Worm (Caenorhabditis elegans) whole organism, L4 larva: ENCODE measurements around the gene ttr-43.

Experiments
- Y5F2A.4 ChIP-seq: fragments of 200-800 bp; sonication (Bioruptor generic); optimal IDR thresholded peaks from 2 replicates; lab custom pipeline; 2018; ENCODE audit warnings: mild to moderate bottlenecking, missing genetic modification characterization, missing compliant biosample characterization
- ama-1 ChIP-seq: fragments of 150-350 bp; optimal IDR thresholded peaks from 2 replicates; lab custom pipeline; 2014; ENCODE audit warnings: inconsistent platforms, mixed read lengths
- dmd-8 ChIP-seq: fragments of 200-800 bp; sonication (Bioruptor generic); IDR thresholded peaks from 2 replicates; pipeline ENCODE4 v1.3.6; 2022; ENCODE audit warnings: missing genetic modification characterization, missing compliant biosample characterization
- dmd-9 ChIP-seq: fragments of 200-800 bp; sonication (Bioruptor generic); IDR thresholded peaks from 2 replicates; pipeline ENCODE4 v1.3.6; 2022; ENCODE audit warnings: missing genetic modification reagents, missing genetic modification characterization, missing compliant biosample characterization
- fos-1 ChIP-seq: fragments of 150-350 bp; optimal IDR thresholded peaks from 2 replicates; lab custom pipeline; 2014; ENCODE audit warnings: missing biosample characterization, missing genetic modification characterization
- lin-15B ChIP-seq: fragments of 150-350 bp; sonication (generic microtip); optimal IDR thresholded peaks from 3 replicates; lab custom pipeline; 2014; ENCODE audit warnings: missing biosample characterization, missing genetic modification characterization
- mdt-29 ChIP-seq: fragments of 200-800 bp; sonication (Bioruptor generic); IDR thresholded peaks from 2 replicates; pipeline ENCODE4 v1.3.6; 2022; ENCODE audit warnings: missing genetic modification reagents, missing genetic modification characterization, missing compliant biosample characterization
- nhr-6 ChIP-seq: fragments of 150-350 bp; optimal IDR thresholded peaks from 2 replicates; lab custom pipeline; 2014; ENCODE audit warnings: missing biosample characterization, missing genetic modification characterization
- nhr-77 ChIP-seq: fragments of 150-350 bp; optimal IDR thresholded peaks from 2 replicates; lab custom pipeline; 2014; ENCODE audit warnings: missing biosample characterization, missing genetic modification characterization
- snpc-4 ChIP-seq: fragments of 150-350 bp; optimal IDR thresholded peaks from 2 replicates; lab custom pipeline; 2014; ENCODE audit warnings: missing biosample characterization, missing genetic modification characterization
- unc-39 ChIP-seq: sonication (generic microtip); optimal IDR thresholded peaks from 2 replicates; lab custom pipeline; 2017; ENCODE audit warnings: missing biosample characterization, missing genetic modification characterization
- unc-62 ChIP-seq, 3 experiments: fragments of 150-350 bp in 1 of 3; sonication (generic microtip); optimal IDR thresholded peaks in 2 of 3; peaks in 1 of 3; 1 replicate in 1 of 3; 2 replicates in 2 of 3; lab custom pipeline; 2014 to 2017; ENCODE audit warnings: missing biosample characterization in 3 of 3, missing genetic modification characterization in 3 of 3, missing genetic modification reagents in 3 of 3, missing genotype in 1 of 3
- zag-1 ChIP-seq: fragments of 150-350 bp; optimal IDR thresholded peaks from 2 replicates; lab custom pipeline; 2014; ENCODE audit warnings: missing biosample characterization, missing genetic modification characterization

DNA sequence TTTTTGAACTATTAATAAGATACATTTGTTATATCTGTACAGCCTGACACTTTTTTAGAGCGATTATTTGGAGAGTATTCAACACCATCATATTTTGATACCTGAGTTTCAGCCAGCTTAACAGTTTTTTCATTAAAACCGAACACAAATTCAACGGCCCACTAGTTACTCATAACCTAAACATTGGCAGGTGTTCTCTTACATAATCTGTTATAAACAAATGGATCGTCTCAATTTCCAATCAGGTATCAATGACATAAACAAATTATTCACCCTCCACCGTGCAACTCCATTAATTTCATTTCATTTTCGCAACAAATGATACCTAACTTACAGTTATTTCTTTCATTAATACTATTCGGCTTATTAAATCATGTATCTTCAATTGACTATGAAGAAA is 20.5 kb upstream of the ttr-43 start, which contains the start of gene cubn-1:
- TF ChIP-seq snpc-4 (tag; lab: Kevin White, UChicago) (no peak), lin-15B (no peak), fos-1 (tag; lab: Kevin White, UChicago) (no peak), ama-1 (lab: Kevin White, UChicago) (no peak), nhr-6 (tag; lab: Kevin White, UChicago) (no peak), Y5F2A.4 (no peak), mdt-29 (GFP tag; lab: Robert Waterston, UW) (no peak), dmd-9 (no peak), unc-39 (tag; lab: Kevin White, UChicago) (no peak), dmd-8 (GFP tag; lab: Robert Waterston, UW) (no peak), unc-62 (GFP tag; optimal IDR thresholded peaks at IDR 0.05 in 1 of 2; lab: Kevin White, UChicago) (no peak), unc-62 (tag; optimal IDR thresholded peaks at IDR 0.05; lab: Kevin White, UChicago) (no peak), nhr-77 (tag; lab: Kevin White, UChicago) (no peak), zag-1 (tag; lab: Kevin White, UChicago) (no peak)
